Fruit fly (Drosophila melanogaster) whole organism, prepupa: ENCODE data around the gene X11L.
A peak's percentile ranks its signal among the peaks of the same experiment; 100 is the strongest.

Experiments
- Blimp-1 ChIP-seq: fragments of 200-800 bp; sonication (Bioruptor generic); optimal IDR thresholded peaks from 3 replicates; lab custom pipeline; 2017; ENCODE audit warnings: missing biosample characterization, missing genetic modification characterization, mild to moderate bottlenecking, moderate library complexity, missing genetic modification reagents
- CG10669 ChIP-seq: fragments of 200-800 bp; sonication (Bioruptor generic); optimal IDR thresholded peaks from 3 replicates; lab custom pipeline; 2018; ENCODE audit warnings: missing biosample characterization, mild to moderate bottlenecking, missing genetic modification characterization, moderate library complexity
- CG11762 ChIP-seq: fragments of 200-800 bp; sonication (Bioruptor generic); optimal IDR thresholded peaks from 3 replicates; lab custom pipeline; 2016; ENCODE audit warnings: missing biosample characterization, missing genetic modification characterization; ENCODE audit not compliant: insufficient read depth
- CG15336 ChIP-seq: fragments of 200-800 bp; sonication (Bioruptor generic); IDR thresholded peaks from 2 replicates; pipeline ENCODE4 v1.3.6; 2022; ENCODE audit warnings: missing biosample characterization, missing genetic modification characterization
- CG1621 ChIP-seq: fragments of 200-800 bp; sonication (Bioruptor generic); optimal IDR thresholded peaks from 3 replicates; lab custom pipeline; 2018; ENCODE audit warnings: missing biosample characterization, mild to moderate bottlenecking, missing genetic modification characterization
- CG16779 ChIP-seq: fragments of 200-800 bp; sonication (Bioruptor generic); optimal IDR thresholded peaks from 3 replicates; lab custom pipeline; 2017; ENCODE audit warnings: missing biosample characterization, mild to moderate bottlenecking, missing genetic modification characterization
- CG3032 ChIP-seq: fragments of 200-800 bp; optimal IDR thresholded peaks from 2 replicates; lab custom pipeline; 2019; ENCODE audit warnings: missing biosample characterization, mild to moderate bottlenecking, missing genetic modification characterization, moderate library complexity
- CG32006 ChIP-seq: fragments of 200-800 bp; sonication (Bioruptor generic); optimal IDR thresholded peaks from 3 replicates; lab custom pipeline; 2017; ENCODE audit warnings: missing biosample characterization, mild to moderate bottlenecking, missing genetic modification characterization
- CG34406 ChIP-seq: fragments of 200-800 bp; sonication (Bioruptor generic); optimal IDR thresholded peaks from 3 replicates; lab custom pipeline; 2016; ENCODE audit warnings: missing biosample characterization, missing genetic modification characterization
- CG3919 ChIP-seq: fragments of 200-800 bp; sonication (Bioruptor generic); optimal IDR thresholded peaks from 3 replicates; lab custom pipeline; 2016; ENCODE audit warnings: missing biosample characterization, missing genetic modification characterization
- CG4318 ChIP-seq: fragments of 200-800 bp; sonication (Bioruptor generic); optimal IDR thresholded peaks from 3 replicates; lab custom pipeline; 2017; ENCODE audit warnings: missing biosample characterization, mild to moderate bottlenecking, missing genetic modification characterization
- CG6792 ChIP-seq: fragments of 200-800 bp; sonication (Bioruptor generic); optimal IDR thresholded peaks from 3 replicates; lab custom pipeline; 2016; ENCODE audit warnings: missing biosample characterization, missing genetic modification characterization
- CG6854 ChIP-seq: fragments of 200-800 bp; sonication (Bioruptor generic); optimal IDR thresholded peaks from 2 replicates; lab custom pipeline; 2017; ENCODE audit warnings: missing biosample characterization, mild to moderate bottlenecking, missing genetic modification characterization
- CG8119 ChIP-seq: fragments of 200-800 bp; sonication (Bioruptor generic); IDR thresholded peaks from 3 replicates; pipeline ENCODE4 v1.3.6; 2022; ENCODE audit warnings: missing biosample characterization, missing genetic modification characterization
- CG8319 ChIP-seq: fragments of 200-800 bp; sonication (Bioruptor generic); optimal IDR thresholded peaks from 3 replicates; lab custom pipeline; 2016; ENCODE audit warnings: missing biosample characterization, missing genetic modification characterization
- Eip75B ChIP-seq: fragments of 200-800 bp; sonication (Bioruptor generic); optimal IDR thresholded peaks from 3 replicates; lab custom pipeline; 2016; ENCODE audit warnings: missing biosample characterization, missing genetic modification characterization
- Eip78C ChIP-seq: fragments of 200-800 bp; sonication (Bioruptor generic); peaks from one replicate; lab custom pipeline; 2016; ENCODE audit warnings: missing biosample characterization, missing genetic modification characterization
- Ets21C ChIP-seq: fragments of 200-800 bp; sonication (Bioruptor generic); optimal IDR thresholded peaks from 3 replicates; lab custom pipeline; 2016; ENCODE audit warnings: missing biosample characterization, missing genetic modification characterization
- Ets96B ChIP-seq: fragments of 200-800 bp; optimal IDR thresholded peaks from 2 replicates; lab custom pipeline; 2019; ENCODE audit warnings: missing biosample characterization, mild to moderate bottlenecking, missing genetic modification characterization, moderate library complexity
- Gug ChIP-seq: fragments of 200-800 bp; sonication (Bioruptor generic); IDR thresholded peaks from 2 replicates; pipeline ENCODE4 v1.3.6; 2022; ENCODE audit warnings: missing biosample characterization, missing genetic modification characterization
- Hr38 ChIP-seq: sonication (Bioruptor generic); optimal IDR thresholded peaks from 2 replicates; lab custom pipeline; 2016; ENCODE audit warnings: missing biosample characterization, missing genetic modification characterization
- Hr4 ChIP-seq: fragments of 200-800 bp; sonication (Bioruptor generic); optimal IDR thresholded peaks from 3 replicates; lab custom pipeline; 2016; ENCODE audit warnings: missing biosample characterization, missing genetic modification characterization
- Lpt ChIP-seq: fragments of 200-800 bp; sonication (Bioruptor generic); optimal IDR thresholded peaks from 3 replicates; lab custom pipeline; 2016; ENCODE audit warnings: missing biosample characterization, missing genetic modification characterization
- OdsH ChIP-seq: fragments of 200-800 bp; sonication (Bioruptor generic); optimal IDR thresholded peaks from 3 replicates; lab custom pipeline; 2016; ENCODE audit warnings: missing biosample characterization, missing genetic modification characterization
- Sox14 ChIP-seq: fragments of 200-800 bp; sonication (Bioruptor generic); optimal IDR thresholded peaks from 3 replicates; lab custom pipeline; 2016; ENCODE audit warnings: missing biosample characterization, missing genetic modification characterization
- Sox15 ChIP-seq: fragments of 200-800 bp; sonication (Bioruptor generic); optimal IDR thresholded peaks from 3 replicates; lab custom pipeline; 2016; ENCODE audit warnings: missing biosample characterization, missing genetic modification characterization
- acj6 ChIP-seq: fragments of 200-800 bp; sonication (Bioruptor generic); optimal IDR thresholded peaks from 3 replicates; lab custom pipeline; 2016; ENCODE audit warnings: missing biosample characterization, missing genetic modification characterization
- dsx ChIP-seq: fragments of 200-800 bp; optimal IDR thresholded peaks from 3 replicates; lab custom pipeline; 2019; ENCODE audit warnings: missing biosample characterization, mild to moderate bottlenecking, missing genetic modification characterization, moderate library complexity; ENCODE audit not compliant: poor library complexity, severe bottlenecking
- eg ChIP-seq: fragments of 200-800 bp; sonication (Bioruptor generic); IDR thresholded peaks from 3 replicates; pipeline ENCODE4 v1.3.6; 2022; ENCODE audit warnings: missing biosample characterization, missing genetic modification characterization
- esn ChIP-seq: fragments of 200-800 bp; sonication (Bioruptor generic); optimal IDR thresholded peaks from 2 replicates; lab custom pipeline; 2016; ENCODE audit warnings: missing biosample characterization, mild to moderate bottlenecking, missing genetic modification characterization, moderate library complexity
- fd59A ChIP-seq: fragments of 200-800 bp; sonication (Bioruptor generic); optimal IDR thresholded peaks from 2 replicates; lab custom pipeline; 2017; ENCODE audit warnings: missing biosample characterization, mild to moderate bottlenecking, missing genetic modification characterization, missing genetic modification reagents
- fd85E ChIP-seq: fragments of 200-800 bp; sonication (Bioruptor generic); optimal IDR thresholded peaks from 3 replicates; lab custom pipeline; 2016; ENCODE audit warnings: missing biosample characterization, missing genetic modification characterization
- fkh ChIP-seq: fragments of 200-800 bp; sonication (Bioruptor generic); optimal IDR thresholded peaks from 3 replicates; lab custom pipeline; 2017; ENCODE audit warnings: missing biosample characterization, mild to moderate bottlenecking, missing genetic modification characterization, moderate library complexity
- net ChIP-seq: fragments of 200-800 bp; sonication (Bioruptor generic); optimal IDR thresholded peaks from 3 replicates; lab custom pipeline; 2016; ENCODE audit warnings: missing biosample characterization, missing genetic modification characterization
- pdm3 ChIP-seq: fragments of 200-800 bp; sonication (Bioruptor generic); optimal IDR thresholded peaks from 3 replicates; lab custom pipeline; 2016; ENCODE audit warnings: missing biosample characterization, missing genetic modification characterization
- salr ChIP-seq, 2 experiments: fragments of 200-800 bp; sonication (Bioruptor generic); optimal IDR thresholded peaks; 3 replicates each; lab custom pipeline; 2016 to 2018; ENCODE audit warnings: missing biosample characterization in 2 of 2, missing genetic modification characterization in 2 of 2, mild to moderate bottlenecking in 1 of 2
- ss ChIP-seq, 2 experiments: fragments of 200-800 bp; sonication (Bioruptor generic); optimal IDR thresholded peaks; 2 replicates in 1 of 2; 3 replicates in 1 of 2; lab custom pipeline; 2017 to 2018; ENCODE audit warnings: mild to moderate bottlenecking in 2 of 2, missing biosample characterization in 2 of 2, missing genetic modification characterization in 2 of 2, moderate library complexity in 1 of 2
- svp ChIP-seq: fragments of 200-800 bp; sonication (Bioruptor generic); peaks from one replicate; lab custom pipeline; 2016; ENCODE audit warnings: missing biosample characterization, missing genetic modification characterization
- vri ChIP-seq: fragments of 200-800 bp; sonication (Bioruptor generic); optimal IDR thresholded peaks from 3 replicates; lab custom pipeline; 2016; ENCODE audit warnings: missing biosample characterization, mild to moderate bottlenecking, missing genetic modification characterization

Gene X11L

DNA sequence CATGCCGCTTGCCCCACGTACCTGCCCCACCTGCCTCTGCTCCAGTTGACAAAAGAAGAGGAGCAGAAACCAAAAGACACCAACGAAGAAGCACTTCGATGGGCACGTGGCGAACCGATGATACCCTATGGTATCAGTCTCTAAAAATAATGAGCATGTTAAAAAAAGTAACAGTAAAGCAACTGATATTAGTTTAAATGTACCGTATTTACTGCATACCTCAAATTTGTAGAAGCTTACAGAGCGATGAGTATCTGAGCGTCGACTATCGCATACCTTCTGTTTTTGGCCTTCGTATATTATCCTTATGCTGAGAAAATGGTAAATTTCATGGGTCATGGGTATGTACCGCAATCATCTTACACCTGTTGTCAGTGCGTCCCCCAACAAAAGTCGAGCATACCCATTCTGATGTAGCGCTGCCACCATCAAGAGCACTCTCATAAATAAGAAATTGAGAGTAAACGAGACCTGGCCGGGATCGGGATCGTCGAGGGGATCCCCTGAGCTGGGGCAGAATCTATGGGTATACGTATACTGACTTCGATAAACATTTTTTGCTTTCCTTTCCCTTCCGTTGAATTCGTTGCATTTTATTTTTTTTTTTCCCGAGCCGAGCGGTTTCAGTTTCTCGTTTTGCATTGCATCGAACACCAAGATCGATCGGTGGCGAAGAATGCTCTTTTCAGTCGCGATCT is 28.3 kb upstream of the X11L start (continued):
- no peak for TF ChIP-seq CG1621 (tag; lab: Kevin White, UChicago)
- peak; percentile 54 for TF ChIP-seq Blimp-1 (GFP tag; lab: Kevin White, UChicago)
- peak; percentile 93 for TF ChIP-seq svp (GFP tag; lab: Kevin White, UChicago)
- peak; percentile 54 for TF ChIP-seq Lpt (GFP tag; lab: Kevin White, UChicago)
- peak; percentile 9 for TF ChIP-seq Ets96B (tag; lab: Kevin White, UChicago)
- peak; percentile 55 for TF ChIP-seq Sox15 (GFP tag; lab: Kevin White, UChicago)
- TF ChIP-seq Gug (GFP tag; lab: Robert Waterston, UW), result no peak
- peak; percentile 7 to 50 for TF ChIP-seq salr (GFP tag; optimal IDR thresholded peaks at IDR 0.05; lab: Kevin White, UChicago)
- TF ChIP-seq CG8319 (GFP tag; lab: Kevin White, UChicago), result peak; percentile 33
- TF ChIP-seq fkh (GFP tag; lab: Kevin White, UChicago), result no peak
- peak; percentile 76 for TF ChIP-seq CG6792 (GFP tag; lab: Kevin White, UChicago)
- TF ChIP-seq CG11762 (GFP tag; lab: Kevin White, UChicago), result no peak
- TF ChIP-seq eg (GFP tag; lab: Robert Waterston, UW), result 0 out of 3 replicates have a peak, but pooled peaks have one; percentile 17
- peak; percentile 82 for TF ChIP-seq CG32006 (GFP tag; lab: Kevin White, UChicago)
- TF ChIP-seq fd59A (GFP tag; lab: Kevin White, UChicago), result peak; percentile 60
- TF ChIP-seq ss (GFP tag; optimal IDR thresholded peaks at IDR 0.05; lab: Kevin White, UChicago), result peak; percentile 33 to 62
- peak; percentile 72 for TF ChIP-seq OdsH (GFP tag; lab: Kevin White, UChicago)
- peak; percentile 83 for TF ChIP-seq esn (GFP tag; lab: Kevin White, UChicago)
- TF ChIP-seq fd85E (GFP tag; lab: Kevin White, UChicago), result no peak
- TF ChIP-seq Hr4 (GFP tag; lab: Kevin White, UChicago), result peak; percentile 50
- TF ChIP-seq CG3919 (GFP tag; lab: Kevin White, UChicago), result peak; percentile 55
- peak; percentile 38 for TF ChIP-seq vri
- peak; percentile 80 for TF ChIP-seq Sox14 (GFP tag; lab: Kevin White, UChicago)
- peak; percentile 45 for TF ChIP-seq dsx (GFP tag; lab: Kevin White, UChicago)
- TF ChIP-seq CG34406 (GFP tag; lab: Kevin White, UChicago), result peak; percentile 63
- peak; percentile 70 for TF ChIP-seq Ets21C (GFP tag; lab: Kevin White, UChicago)
- TF ChIP-seq CG3032 (tag; lab: Kevin White, UChicago), result peak; percentile 21
- TF ChIP-seq net (GFP tag; lab: Kevin White, UChicago), result peak; percentile 66
- TF ChIP-seq pdm3 (GFP tag; lab: Kevin White, UChicago), result peak; percentile 69
- peak; percentile 69 for TF ChIP-seq acj6 (GFP tag; lab: Kevin White, UChicago)
- TF ChIP-seq CG16779 (tag; lab: Kevin White, UChicago), result no peak
- peak; percentile 43 for TF ChIP-seq CG4318 (GFP tag; lab: Kevin White, UChicago)
- TF ChIP-seq CG10669, result peak; percentile 39
- no peak for TF ChIP-seq CG15336

DNA sequence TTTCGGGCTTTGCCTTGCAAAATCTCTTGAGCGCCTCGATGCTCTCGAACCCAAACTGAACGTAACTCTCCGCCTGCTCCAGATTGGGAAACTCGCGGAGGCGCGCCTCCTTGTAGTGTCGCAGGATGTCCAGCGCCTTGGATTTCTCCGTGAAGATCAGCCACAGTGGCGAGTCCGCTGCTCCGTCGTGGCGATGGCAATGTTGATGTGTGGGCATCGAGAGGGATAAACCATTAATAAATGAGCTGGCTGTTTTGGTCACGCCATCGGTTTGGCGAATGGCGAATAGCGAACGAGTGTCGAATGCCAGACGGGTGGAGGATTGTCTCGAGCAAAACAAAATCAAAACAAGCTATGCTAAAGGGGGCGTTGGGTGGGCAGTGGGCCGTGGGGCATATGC is 23.6 kb upstream of the X11L start:
- no peak for TF ChIP-seq CG1621 (tag; lab: Kevin White, UChicago)
- no peak for TF ChIP-seq Eip75B
- no peak for TF ChIP-seq CG3032 (tag; lab: Kevin White, UChicago)
- peak in 1 of 2 experiments; percentile 21 for TF ChIP-seq ss (GFP tag; optimal IDR thresholded peaks at IDR 0.05; lab: Kevin White, UChicago)
- 0 out of 3 replicates have a peak, but pooled peaks have one; percentile 11 for TF ChIP-seq eg (GFP tag; lab: Robert Waterston, UW)
- peak; percentile 8 for TF ChIP-seq Eip78C (GFP tag; lab: Kevin White, UChicago)
- peak; percentile 60 for TF ChIP-seq svp (GFP tag; lab: Kevin White, UChicago)

DNA sequence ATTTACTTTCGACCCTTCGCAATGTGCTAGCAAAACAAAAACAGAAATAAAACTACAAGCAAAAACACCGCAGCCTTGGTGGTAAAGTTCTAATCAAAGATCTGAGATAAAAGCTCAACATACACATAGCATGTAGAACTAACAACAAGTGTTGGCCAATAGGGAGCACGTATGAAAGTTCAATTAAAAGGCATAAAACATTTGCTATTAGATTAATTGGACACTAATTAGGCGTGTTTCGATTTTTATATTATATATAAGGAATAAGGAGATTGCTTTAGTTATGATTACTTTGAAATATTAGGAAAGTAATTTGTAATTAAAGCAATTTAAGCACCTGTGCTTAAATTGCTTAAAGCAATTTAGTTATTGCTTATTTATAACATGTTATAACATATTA is 22.8 kb upstream of the X11L start:
- TF ChIP-seq Hr38 (no peak), Eip78C (GFP tag; lab: Kevin White, UChicago) (peak; percentile 30), CG32006 (GFP tag; lab: Kevin White, UChicago) (no peak), CG8319 (GFP tag; lab: Kevin White, UChicago) (no peak), fkh (GFP tag; lab: Kevin White, UChicago) (no peak), fd85E (GFP tag; lab: Kevin White, UChicago) (no peak), CG8119 (GFP tag; lab: Robert Waterston, UW) (no peak), CG6854 (GFP tag; lab: Kevin White, UChicago) (no peak)
- TF ChIP-seq, all 60 proteins: peak for 1
